Comparison of ENCODE assay signal across 3 worm cellular contexts in genomic region chrX:696253-696652, ce11.
TF ChIP-seq lines count a peak whose summit lies in the region.

No protein-coding gene starts in this region.

TF ChIP-seq in whole organism, L4 larva, 104 proteins besides CTCF, POLR2A, EP300 and RAD21:
- TF ChIP-seq aha-1 (tag; lab: Kevin White, UChicago) (peak; percentile 19), php-3 (GFP tag; IDR thresholded peaks at IDR 0.05; lab: Robert Waterston, UW) (no peak), dmd-6 (GFP tag; IDR thresholded peaks at IDR 0.05; lab: Robert Waterston, UW) (no peak), nhr-48 (tag; optimal IDR thresholded peaks at IDR 0.05; lab: Kevin White, UChicago) (no peak)

TF ChIP-seq in whole organism, late embryonic, 69 proteins besides CTCF, POLR2A, EP300 and RAD21:
- TF ChIP-seq hlh-30 (tag; optimal IDR thresholded peaks at IDR 0.05; lab: Kevin White, UChicago; ENCODE audit: insufficient read depth), result peak; percentile 45
- no peak for TF ChIP-seq unc-42 (tag; optimal IDR thresholded peaks at IDR 0.05; lab: Kevin White, UChicago)

TF ChIP-seq in whole organism, mixed stage, embryonic, 35 proteins besides CTCF, POLR2A, EP300 and RAD21:
- TF ChIP-seq bed-3 (GFP tag; optimal IDR thresholded peaks at IDR 0.05; lab: Kevin White, UChicago), result no peak
- TF ChIP-seq sptf-1 (tag; optimal IDR thresholded peaks at IDR 0.05; lab: Kevin White, UChicago), result peak; percentile 24
- peak; percentile 58 for TF ChIP-seq unc-62 (GFP tag; optimal IDR thresholded peaks at IDR 0.05; lab: Kevin White, UChicago)
- peak; percentile 92 for TF ChIP-seq nhr-2 (tag; optimal IDR thresholded peaks at IDR 0.05; lab: Kevin White, UChicago)
- no peak for TF ChIP-seq ces-1 (GFP tag; optimal IDR thresholded peaks at IDR 0.05; lab: Kevin White, UChicago)
- TF ChIP-seq lin-13 (tag; optimal IDR thresholded peaks at IDR 0.05; lab: Kevin White, UChicago), result no peak

Comparison
In these comparisons a context has a peak if more than half of its experiments do, and no peak if none do; other contexts are left out.
1. Of the 7 proteins assayed by ChIP-seq in both whole organism, L4 larva and whole organism, late embryonic: peak only in whole organism, L4 larva: none; only in whole organism, late embryonic: hlh-30; in both: none; in neither: 6.